Worm (Caenorhabditis elegans): ENCODE results near the gene C15H11.10.

C15H11.10 gene

ce11 chrV:14361973-14362372 is 30.0 kb upstream of the C15H11.10 start:
- TF ChIP-seq med-1 (GFP tag; optimal IDR thresholded peaks at IDR 0.05; ENCODE audit: insufficient read depth) (no peak), cog-1 (tag; optimal IDR thresholded peaks at IDR 0.05) (no peak), T22C8.4 (GFP tag; IDR thresholded peaks at IDR 0.05) (no peak), klf-2 (GFP tag; conservative IDR thresholded peaks at IDR 0.05) (no peak), tab-1 (GFP tag; IDR thresholded peaks at IDR 0.05) (no peak), flt-1 (GFP tag; IDR thresholded peaks at IDR 0.05) (no peak), ztf-29 (GFP tag; IDR thresholded peaks at IDR 0.05) (no peak), ref-1 (GFP tag; conservative IDR thresholded peaks at IDR 0.05) (no peak), ztf-23 (GFP tag; IDR thresholded peaks at IDR 0.05) (no peak)

ce11 chrV:14364586-14365248 is 27.2 kb upstream of the C15H11.10 start:
- TF ChIP-seq ztf-23 (GFP tag; IDR thresholded peaks at IDR 0.05) = no peak

ce11 chrV:14366487-14366962 is 25.4 kb upstream of the C15H11.10 start:
- no peak for TF ChIP-seq ztf-23 (GFP tag; IDR thresholded peaks at IDR 0.05)
- TF ChIP-seq klf-2 (GFP tag; conservative IDR thresholded peaks at IDR 0.05) = no peak
- no peak for TF ChIP-seq ref-1 (GFP tag; conservative IDR thresholded peaks at IDR 0.05)
- TF ChIP-seq T22C8.4 (GFP tag; IDR thresholded peaks at IDR 0.05) = no peak
- no peak for TF ChIP-seq cog-1 (tag; optimal IDR thresholded peaks at IDR 0.05)
- TF ChIP-seq flt-1 (GFP tag; IDR thresholded peaks at IDR 0.05) = no peak
- TF ChIP-seq med-1 (GFP tag; optimal IDR thresholded peaks at IDR 0.05; ENCODE audit: insufficient read depth) = no peak
- TF ChIP-seq ztf-29 (GFP tag; IDR thresholded peaks at IDR 0.05) = no peak
- no peak for TF ChIP-seq tab-1 (GFP tag; IDR thresholded peaks at IDR 0.05)

ce11 chrV:14368272-14369052 is 23.5 kb upstream of the C15H11.10 start:
- TF ChIP-seq cog-1 (tag; optimal IDR thresholded peaks at IDR 0.05) (no peak), ref-1 (GFP tag; conservative IDR thresholded peaks at IDR 0.05) (no peak), flt-1 (GFP tag; IDR thresholded peaks at IDR 0.05) (no peak), med-1 (GFP tag; optimal IDR thresholded peaks at IDR 0.05; ENCODE audit: insufficient read depth) (no peak), ztf-23 (GFP tag; IDR thresholded peaks at IDR 0.05) (no peak), ztf-29 (GFP tag; IDR thresholded peaks at IDR 0.05) (no peak), T22C8.4 (GFP tag; IDR thresholded peaks at IDR 0.05) (no peak), tab-1 (GFP tag; IDR thresholded peaks at IDR 0.05) (no peak), klf-2 (GFP tag; conservative IDR thresholded peaks at IDR 0.05) (no peak)

ce11 chrV:14369412-14369811 is 22.5 kb upstream of the C15H11.10 start:
- no peak for TF ChIP-seq tab-1 (GFP tag; IDR thresholded peaks at IDR 0.05)
- no peak for TF ChIP-seq med-1 (GFP tag; optimal IDR thresholded peaks at IDR 0.05; ENCODE audit: insufficient read depth)
- no peak for TF ChIP-seq klf-2 (GFP tag; conservative IDR thresholded peaks at IDR 0.05)
- no peak for TF ChIP-seq ztf-23 (GFP tag; IDR thresholded peaks at IDR 0.05)
- TF ChIP-seq flt-1 (GFP tag; IDR thresholded peaks at IDR 0.05) = no peak
- no peak for TF ChIP-seq ztf-29 (GFP tag; IDR thresholded peaks at IDR 0.05)
- no peak for TF ChIP-seq cog-1 (tag; optimal IDR thresholded peaks at IDR 0.05)
- TF ChIP-seq ref-1 (GFP tag; conservative IDR thresholded peaks at IDR 0.05) = no peak

ce11 chrV:14372774-14373173 is 19.2 kb upstream of the C15H11.10 start, which contains the start of gene unc-39:
Gene unc-39, plus strand, starts transcription at chrV:14373074.
- TF ChIP-seq ref-1 (GFP tag; conservative IDR thresholded peaks at IDR 0.05) (no peak), tab-1 (GFP tag; IDR thresholded peaks at IDR 0.05) (no peak), ztf-29 (GFP tag; IDR thresholded peaks at IDR 0.05) (no peak), med-1 (GFP tag; optimal IDR thresholded peaks at IDR 0.05; ENCODE audit: insufficient read depth) (no peak), ztf-23 (GFP tag; IDR thresholded peaks at IDR 0.05) (no peak), T22C8.4 (GFP tag; IDR thresholded peaks at IDR 0.05) (no peak), cog-1 (tag; optimal IDR thresholded peaks at IDR 0.05) (no peak), klf-2 (GFP tag; conservative IDR thresholded peaks at IDR 0.05) (no peak), flt-1 (GFP tag; IDR thresholded peaks at IDR 0.05) (no peak)

- TF ChIP-seq cog-1 (tag; optimal IDR thresholded peaks at IDR 0.05) = no peak
- no peak for TF ChIP-seq klf-2 (GFP tag; conservative IDR thresholded peaks at IDR 0.05)
- TF ChIP-seq med-1 (GFP tag; optimal IDR thresholded peaks at IDR 0.05; ENCODE audit: insufficient read depth) = no peak
- TF ChIP-seq ztf-23 (GFP tag; IDR thresholded peaks at IDR 0.05) = no peak
- no peak for TF ChIP-seq tab-1 (GFP tag; IDR thresholded peaks at IDR 0.05)
- no peak for TF ChIP-seq ztf-29 (GFP tag; IDR thresholded peaks at IDR 0.05)
- no peak for TF ChIP-seq ref-1 (GFP tag; conservative IDR thresholded peaks at IDR 0.05)
- no peak for TF ChIP-seq T22C8.4 (GFP tag; IDR thresholded peaks at IDR 0.05)
- TF ChIP-seq flt-1 (GFP tag; IDR thresholded peaks at IDR 0.05) = no peak
These were observed 13.9 kb upstream of the C15H11.10 start for ce11 chrV:14378052-14378451.

ce11 chrV:14378986-14379385 is 12.9 kb upstream of the C15H11.10 start, which contains the start of gene npr-43:
Gene npr-43, minus strand, starts transcription at chrV:14379086.
- no peak for TF ChIP-seq ztf-29 (GFP tag; IDR thresholded peaks at IDR 0.05)
- TF ChIP-seq ref-1 (GFP tag; conservative IDR thresholded peaks at IDR 0.05) = no peak
- no peak for TF ChIP-seq flt-1 (GFP tag; IDR thresholded peaks at IDR 0.05)

ce11 chrV:14380242-14380641 is 11.7 kb upstream of the C15H11.10 start:
- TF ChIP-seq cog-1 (tag; optimal IDR thresholded peaks at IDR 0.05) = no peak
- no peak for TF ChIP-seq flt-1 (GFP tag; IDR thresholded peaks at IDR 0.05)
- TF ChIP-seq ztf-29 (GFP tag; IDR thresholded peaks at IDR 0.05) = no peak
- TF ChIP-seq klf-2 (GFP tag; conservative IDR thresholded peaks at IDR 0.05) = no peak
- TF ChIP-seq T22C8.4 (GFP tag; IDR thresholded peaks at IDR 0.05) = no peak
- TF ChIP-seq med-1 (GFP tag; optimal IDR thresholded peaks at IDR 0.05; ENCODE audit: insufficient read depth) = no peak
- TF ChIP-seq tab-1 (GFP tag; IDR thresholded peaks at IDR 0.05) = no peak
- TF ChIP-seq ztf-23 (GFP tag; IDR thresholded peaks at IDR 0.05) = no peak
- TF ChIP-seq ref-1 (GFP tag; conservative IDR thresholded peaks at IDR 0.05) = no peak

Data from whole organism, midembryonic.